Worm (Caenorhabditis elegans): Measurements from ENCODE around the gene T11B7.5.

Gene T11B7.5

DNA sequence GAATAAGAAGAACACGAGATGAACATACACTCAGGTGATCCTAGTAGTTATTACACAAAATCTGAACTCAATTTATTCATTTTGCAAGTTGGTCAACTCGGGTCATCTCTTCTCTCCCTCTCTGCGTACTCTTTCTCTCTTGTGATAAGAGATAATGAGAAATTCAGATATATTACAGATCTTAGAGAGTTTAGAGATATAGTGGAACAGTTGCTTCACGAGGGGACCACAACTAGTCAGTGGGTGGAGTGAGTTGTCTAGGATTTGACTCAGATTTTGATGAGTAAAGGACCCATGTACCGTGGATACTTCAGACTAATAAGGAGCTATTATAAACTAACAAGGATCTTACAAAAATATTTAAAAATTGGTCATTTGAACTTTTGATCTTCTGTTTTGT lies 42.2 kb downstream of the T11B7.5 start, which contains the start of gene exc-5 (continued):
- no peak for TF ChIP-seq ZK185.1 (tag; optimal IDR thresholded peaks at IDR 0.05; ENCODE audit: poor library complexity, severe bottlenecking)
- no peak for TF ChIP-seq ztf-22 (GFP tag; optimal IDR thresholded peaks at IDR 0.05)

DNA sequence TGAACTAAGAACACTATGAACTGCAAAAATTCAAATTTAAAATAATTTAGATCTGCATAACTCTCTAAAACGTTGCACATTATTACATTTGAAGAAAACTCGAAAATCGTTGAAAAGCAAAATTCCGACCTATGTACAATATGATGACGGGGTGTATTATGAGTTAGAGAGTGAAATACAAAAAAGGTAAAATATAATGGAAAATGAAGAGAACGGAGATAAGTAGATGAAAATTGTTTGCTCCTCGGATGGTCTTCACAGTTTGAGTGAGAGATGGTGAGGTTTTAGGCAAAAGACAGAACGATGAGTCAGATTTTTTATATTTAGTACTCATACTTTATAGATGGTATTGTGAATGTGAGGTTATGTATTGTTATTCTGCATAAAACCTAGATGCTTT lies 48.5 kb downstream of the T11B7.5 start:
- TF ChIP-seq ceh-100 (GFP tag; IDR thresholded peaks at IDR 0.05) (no peak), nhr-80 (tag; optimal IDR thresholded peaks at IDR 0.05) (peak; percentile 35)

Measured in whole organism, young adult.